Worm (Caenorhabditis elegans): Measurements from ENCODE around the gene tomm-70.

DNA sequence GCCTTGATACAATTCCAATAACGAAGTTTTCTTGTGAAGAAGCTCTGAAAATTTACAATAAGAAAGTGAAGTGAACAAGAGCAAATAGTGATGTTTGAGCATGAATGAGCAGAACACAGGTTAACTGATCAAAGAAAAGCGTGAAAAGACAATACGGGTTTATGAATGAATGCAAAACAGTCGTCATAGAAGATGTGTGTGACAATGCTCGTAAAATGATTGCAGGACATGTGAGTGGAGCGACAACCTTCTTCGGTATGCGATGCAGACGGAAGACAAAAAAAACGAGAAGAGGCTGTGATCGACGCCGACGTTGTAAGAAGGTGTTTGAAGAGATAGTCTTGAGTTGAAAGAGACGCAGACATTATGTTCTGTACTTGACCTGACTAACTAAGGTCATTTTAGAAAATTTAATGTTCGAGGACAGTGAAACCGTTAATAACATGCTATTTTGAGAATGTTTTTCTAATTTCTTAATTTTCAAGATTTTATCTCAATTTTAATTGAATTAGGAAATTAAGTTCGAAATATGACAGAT, 12.8 kb upstream of the tomm-70 start, which contains the start of gene mig-22:
- no peak for TF ChIP-seq sea-1 (GFP tag; conservative IDR thresholded peaks at IDR 0.05)
- no peak for TF ChIP-seq flt-1 (GFP tag; IDR thresholded peaks at IDR 0.05)
- no peak for TF ChIP-seq ama-1 (optimal IDR thresholded peaks at IDR 0.05)
- no peak for TF ChIP-seq F13C5.2 (tag; optimal IDR thresholded peaks at IDR 0.05)
- no peak for TF ChIP-seq hmg-4 (GFP tag; optimal IDR thresholded peaks at IDR 0.05)
- TF ChIP-seq tbx-37 (GFP tag; conservative IDR thresholded peaks at IDR 0.05), result no peak
- TF ChIP-seq ceh-36 (tag; optimal IDR thresholded peaks at IDR 0.05), result no peak
- TF ChIP-seq B0310.2 (tag; optimal IDR thresholded peaks at IDR 0.05), result no peak
- TF ChIP-seq hmbx-1 (tag; optimal IDR thresholded peaks at IDR 0.05), result no peak
- TF ChIP-seq ets-7 (tag; optimal IDR thresholded peaks at IDR 0.05), result no peak
- no peak for TF ChIP-seq ceh-13 (GFP tag; optimal IDR thresholded peaks at IDR 0.05)
- TF ChIP-seq pes-1 (GFP tag; IDR thresholded peaks at IDR 0.05), result no peak
